Fruit fly (Drosophila melanogaster) whole organism, embryonic: ENCODE data around the gene mask.

Experiments used
- Atf3 ChIP-seq: fragments of 200-800 bp; sonication (Bioruptor generic); optimal IDR thresholded peaks from 3 replicates; lab custom pipeline; 2016; ENCODE audit warnings: missing biosample characterization, missing genetic modification characterization
- CG11456 ChIP-seq: fragments of 200-800 bp; sonication (Bioruptor generic); IDR thresholded peaks from 3 replicates; pipeline ENCODE4 v1.3.6; 2022; ENCODE audit warnings: missing biosample characterization, missing genetic modification characterization
- CG12104 ChIP-seq: fragments of 200-800 bp; sonication (Bioruptor generic); optimal IDR thresholded peaks from 3 replicates; lab custom pipeline; 2016; ENCODE audit warnings: missing biosample characterization, missing genetic modification characterization
- CG14667 ChIP-seq: fragments of 200-800 bp; sonication (Bioruptor generic); IDR thresholded peaks from 2 replicates; pipeline ENCODE4 v1.3.6; 2022; ENCODE audit warnings: missing biosample characterization, missing genetic modification characterization
- CG15073 ChIP-seq: fragments of 200-800 bp; sonication (Bioruptor generic); optimal IDR thresholded peaks from 2 replicates; lab custom pipeline; 2016; ENCODE audit warnings: missing biosample characterization, missing genetic modification characterization
- CG16813 ChIP-seq: fragments of 200-800 bp; sonication (Bioruptor generic); IDR thresholded peaks from 3 replicates; pipeline ENCODE4 v1.3.6; 2022; ENCODE audit warnings: missing biosample characterization, missing genetic modification characterization; ENCODE audit not compliant: partially characterized antibody
- CG17328 ChIP-seq: fragments of 200-800 bp; sonication (Bioruptor generic); IDR thresholded peaks from 2 replicates; pipeline ENCODE4 v1.3.6; 2022; ENCODE audit warnings: missing biosample characterization, missing genetic modification characterization
- CG2120 ChIP-seq: fragments of 200-800 bp; sonication (Bioruptor generic); optimal IDR thresholded peaks from 3 replicates; lab custom pipeline; 2016; ENCODE audit warnings: missing biosample characterization, missing genetic modification characterization
- CG42726 ChIP-seq: fragments of 200-800 bp; sonication (Bioruptor generic); IDR thresholded peaks from 2 replicates; pipeline ENCODE4 v1.3.6; 2022; ENCODE audit warnings: missing biosample characterization, missing genetic modification characterization; ENCODE audit not compliant: partially characterized antibody
- CG4617 ChIP-seq: fragments of 200-800 bp; sonication (Bioruptor generic); optimal IDR thresholded peaks from 3 replicates; lab custom pipeline; 2016; ENCODE audit warnings: missing biosample characterization, missing genetic modification characterization, borderline replicate concordance
- CG6654 ChIP-seq: fragments of 200-800 bp; sonication (Bioruptor generic); optimal IDR thresholded peaks from 2 replicates; lab custom pipeline; 2017; ENCODE audit warnings: missing biosample characterization, mild to moderate bottlenecking, missing genetic modification characterization
- CG6683 ChIP-seq: fragments of 200-800 bp; sonication (Bioruptor generic); optimal IDR thresholded peaks from 2 replicates; lab custom pipeline; 2017; ENCODE audit warnings: missing biosample characterization, mild to moderate bottlenecking, missing genetic modification characterization, missing genetic modification reagents
- CG6765 ChIP-seq: fragments of 200-800 bp; sonication (Bioruptor generic); optimal IDR thresholded peaks from 3 replicates; lab custom pipeline; 2017; ENCODE audit warnings: missing biosample characterization, mild to moderate bottlenecking, missing genetic modification characterization
- CG6791 ChIP-seq: fragments of 200-800 bp; sonication (Bioruptor generic); IDR thresholded peaks from 3 replicates; pipeline ENCODE4 v1.3.6; 2022; ENCODE audit warnings: missing biosample characterization, missing genetic modification characterization; ENCODE audit not compliant: partially characterized antibody
- CG8281 ChIP-seq: fragments of 200-800 bp; sonication (Bioruptor generic); optimal IDR thresholded peaks from 2 replicates; lab custom pipeline; 2018; ENCODE audit warnings: missing biosample characterization, mild to moderate bottlenecking, missing genetic modification characterization, moderate library complexity
- CG8924 ChIP-seq: fragments of 200-800 bp; optimal IDR thresholded peaks from 3 replicates; lab custom pipeline; 2019; ENCODE audit warnings: missing biosample characterization, mild to moderate bottlenecking, missing genetic modification characterization, moderate library complexity
- CG8944 ChIP-seq: fragments of 200-800 bp; sonication (Bioruptor generic); optimal IDR thresholded peaks from 3 replicates; lab custom pipeline; 2016; ENCODE audit warnings: missing biosample characterization, missing genetic modification characterization
- CG9876 ChIP-seq: fragments of 200-800 bp; sonication (Bioruptor generic); optimal IDR thresholded peaks from 2 replicates; lab custom pipeline; 2016; ENCODE audit warnings: missing biosample characterization, missing genetic modification characterization
- CoRest ChIP-seq: fragments of 200-800 bp; sonication (Bioruptor generic); optimal IDR thresholded peaks from 3 replicates; lab custom pipeline; 2018; ENCODE audit warnings: missing biosample characterization, mild to moderate bottlenecking, missing genetic modification characterization, moderate library complexity
- D19B ChIP-seq: fragments of 200-800 bp; sonication (Bioruptor generic); optimal IDR thresholded peaks from 2 replicates; lab custom pipeline; 2017; ENCODE audit warnings: missing biosample characterization, mild to moderate bottlenecking, missing genetic modification characterization
- E2f2 ChIP-seq: fragments of 200-800 bp; sonication (Bioruptor generic); IDR thresholded peaks from 2 replicates; pipeline ENCODE4 v1.3.6; 2022; ENCODE audit warnings: missing biosample characterization, missing genetic modification characterization
- Elba2 ChIP-seq: fragments of 200-800 bp; sonication (Bioruptor generic); optimal IDR thresholded peaks from 3 replicates; lab custom pipeline; 2016; ENCODE audit warnings: missing biosample characterization, missing genetic modification characterization
- Hr51 ChIP-seq, 2 experiments: fragments of 200-800 bp; sonication (Bioruptor generic); optimal IDR thresholded peaks; 2 replicates in 1 of 2; 3 replicates in 1 of 2; lab custom pipeline; 2016 to 2018; ENCODE audit warnings: missing biosample characterization in 2 of 2, missing genetic modification characterization in 2 of 2, mild to moderate bottlenecking in 1 of 2, moderate library complexity in 1 of 2
- Lim3 ChIP-seq: fragments of 200-800 bp; sonication (Bioruptor generic); IDR thresholded peaks from 2 replicates; pipeline ENCODE4 v1.3.6; 2022; ENCODE audit warnings: missing biosample characterization, missing genetic modification characterization
- Myb ChIP-seq: fragments of 200-800 bp; sonication (Bioruptor generic); optimal IDR thresholded peaks from 2 replicates; lab custom pipeline; 2016; ENCODE audit warnings: missing biosample characterization, missing genetic modification characterization
- Ravus ChIP-seq: fragments of 200-800 bp; sonication (Bioruptor generic); IDR thresholded peaks from 2 replicates; pipeline ENCODE4 v1.3.6; 2022; ENCODE audit warnings: missing biosample characterization, missing genetic modification characterization
- Rx ChIP-seq: fragments of 200-800 bp; sonication (Bioruptor generic); IDR thresholded peaks from 2 replicates; pipeline ENCODE4 v1.3.6; 2022; ENCODE audit warnings: missing biosample characterization, missing genetic modification characterization
- Scr ChIP-seq: fragments of 200-800 bp; sonication (Bioruptor generic); IDR thresholded peaks from 2 replicates; pipeline ENCODE4 v1.3.6; 2022; ENCODE audit warnings: missing biosample characterization, missing genetic modification characterization; ENCODE audit not compliant: partially characterized antibody
- Sox100B ChIP-seq: fragments of 200-800 bp; sonication (Bioruptor generic); optimal IDR thresholded peaks from 3 replicates; lab custom pipeline; 2018; ENCODE audit warnings: missing biosample characterization, mild to moderate bottlenecking, missing genetic modification characterization
- Stat92E ChIP-seq, 3 experiments: fragments of >200 bp in 2 of 3; fragments of 200-800 bp in 1 of 3; sonication (Bioruptor generic) in 1 of 3; optimal IDR thresholded peaks; 2 replicates each; lab custom pipeline; 2017 to 2019; ENCODE audit warnings: missing biosample characterization in 3 of 3, missing genetic modification characterization in 3 of 3, mild to moderate bottlenecking in 1 of 3, moderate library complexity in 1 of 3
- ap ChIP-seq: fragments of 200-800 bp; sonication (Bioruptor generic); IDR thresholded peaks from 2 replicates; pipeline ENCODE4 v1.3.6; 2022; ENCODE audit warnings: missing biosample characterization, missing genetic modification characterization
- bab2 ChIP-seq: fragments of 200-800 bp; sonication (Bioruptor generic); optimal IDR thresholded peaks from 2 replicates; lab custom pipeline; 2016; ENCODE audit warnings: missing biosample characterization, missing genetic modification characterization
- bcd ChIP-seq: fragments of 200-800 bp; sonication (Bioruptor generic); optimal IDR thresholded peaks from 2 replicates; lab custom pipeline; 2017; ENCODE audit warnings: missing biosample characterization, mild to moderate bottlenecking, missing genetic modification characterization
- cad ChIP-seq: fragments of >200 bp; optimal IDR thresholded peaks from 2 replicates; lab custom pipeline; 2017; ENCODE audit warnings: missing biosample characterization, missing genetic modification characterization
- chn ChIP-seq: fragments of 200-800 bp; sonication (Bioruptor generic); optimal IDR thresholded peaks from 2 replicates; lab custom pipeline; 2016; ENCODE audit warnings: missing biosample characterization, missing genetic modification characterization
- ci ChIP-seq: fragments of 200-800 bp; sonication (Bioruptor generic); IDR thresholded peaks from 3 replicates; pipeline ENCODE4 v1.3.6; 2022; ENCODE audit warnings: missing biosample characterization, missing genetic modification characterization
- crc ChIP-seq: fragments of 200-800 bp; sonication (Bioruptor generic); optimal IDR thresholded peaks from 2 replicates; lab custom pipeline; 2016; ENCODE audit warnings: missing biosample characterization, missing genetic modification characterization
- crp ChIP-seq, 2 experiments: fragments of 200-800 bp; sonication (Bioruptor generic); optimal IDR thresholded peaks; 2 replicates in 1 of 2; 3 replicates in 1 of 2; lab custom pipeline; 2017; ENCODE audit warnings: missing biosample characterization in 2 of 2, missing genetic modification characterization in 2 of 2, mild to moderate bottlenecking in 1 of 2, moderate library complexity in 1 of 2
- dimm ChIP-seq: fragments of 200-800 bp; sonication (Bioruptor generic); IDR thresholded peaks from 2 replicates; pipeline ENCODE4 v1.3.6; 2022; ENCODE audit warnings: missing biosample characterization, missing genetic modification characterization
- en ChIP-seq: fragments of 200-800 bp; sonication (Bioruptor generic); optimal IDR thresholded peaks from 2 replicates; lab custom pipeline; 2016; ENCODE audit warnings: missing biosample characterization, missing genetic modification characterization
- gce ChIP-seq: fragments of 200-800 bp; sonication (Bioruptor generic); IDR thresholded peaks from 3 replicates; pipeline ENCODE4 v1.3.6; 2022; ENCODE audit warnings: missing biosample characterization, missing genetic modification characterization
- lilli ChIP-seq: fragments of 200-800 bp; sonication (Bioruptor generic); optimal IDR thresholded peaks from 3 replicates; lab custom pipeline; 2016; ENCODE audit warnings: missing biosample characterization, missing genetic modification characterization
- mirr ChIP-seq: fragments of 200-800 bp; sonication (Bioruptor generic); optimal IDR thresholded peaks from 3 replicates; lab custom pipeline; 2018; ENCODE audit warnings: missing biosample characterization, mild to moderate bottlenecking, missing genetic modification characterization
- onecut ChIP-seq: fragments of 200-800 bp; sonication (Bioruptor generic); IDR thresholded peaks from 2 replicates; pipeline ENCODE4 v1.3.6; 2022; ENCODE audit warnings: missing biosample characterization, missing genetic modification characterization
- pfk ChIP-seq: fragments of 200-800 bp; sonication (Bioruptor generic); optimal IDR thresholded peaks from 2 replicates; lab custom pipeline; 2018; ENCODE audit warnings: missing biosample characterization, mild to moderate bottlenecking, missing genetic modification characterization, moderate library complexity
- pita ChIP-seq: fragments of 200-800 bp; sonication (Bioruptor generic); optimal IDR thresholded peaks from 2 replicates; lab custom pipeline; 2017; ENCODE audit warnings: missing biosample characterization, mild to moderate bottlenecking, missing genetic modification characterization
- repo ChIP-seq: fragments of 200-800 bp; sonication (Bioruptor generic); optimal IDR thresholded peaks from 2 replicates; lab custom pipeline; 2016; ENCODE audit warnings: missing biosample characterization, missing genetic modification characterization
- unpg ChIP-seq: fragments of 200-800 bp; sonication (Bioruptor generic); optimal IDR thresholded peaks from 3 replicates; lab custom pipeline; 2018; ENCODE audit warnings: missing biosample characterization, mild to moderate bottlenecking, missing genetic modification characterization, moderate library complexity
- wek ChIP-seq: fragments of 200-800 bp; sonication (Bioruptor generic); optimal IDR thresholded peaks from 3 replicates; lab custom pipeline; 2018; ENCODE audit warnings: missing biosample characterization, mild to moderate bottlenecking, missing genetic modification characterization, moderate library complexity

mask gene

DNA sequence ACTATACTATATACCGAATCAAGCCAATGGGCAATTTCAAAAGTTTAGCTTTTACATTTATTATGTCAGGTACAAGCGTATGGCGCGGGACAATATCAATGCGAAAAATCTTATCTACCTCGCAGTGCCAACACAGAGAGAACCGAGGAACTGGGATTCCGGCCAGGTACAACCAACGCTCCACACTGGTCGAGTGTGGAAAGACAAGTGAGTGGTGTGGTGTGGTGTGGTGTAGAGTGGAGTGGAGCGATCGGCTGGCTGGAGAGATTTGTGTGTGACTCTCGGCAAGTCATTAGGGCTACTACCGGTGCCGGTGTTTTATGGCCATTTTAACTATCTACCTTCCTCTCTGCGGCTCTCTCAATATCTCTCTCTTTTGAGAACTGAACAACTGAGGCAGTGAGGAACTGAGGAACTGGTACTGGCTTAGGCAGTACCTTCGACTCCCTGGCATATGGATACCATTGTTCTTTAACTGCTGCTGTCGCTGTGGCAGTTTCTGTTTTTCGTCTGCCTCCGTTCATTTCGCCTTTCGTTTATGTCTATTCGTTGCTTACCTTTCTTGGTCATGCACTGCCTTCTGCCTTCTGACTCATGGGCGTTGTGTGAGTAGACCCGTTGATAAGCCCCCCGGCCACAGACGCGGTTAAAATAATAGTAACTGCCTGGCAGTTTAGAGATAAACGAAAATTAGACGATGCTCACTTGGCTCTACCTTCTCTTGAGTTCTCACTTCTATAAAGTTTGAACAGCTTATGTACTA, 29.1 kb downstream of the mask start (continued):
- TF ChIP-seq Hr51 (GFP tag; optimal IDR thresholded peaks at IDR 0.05; lab: Kevin White, UChicago) (peak; percentile 84), pfk (peak; percentile 37), crc (GFP tag; lab: Kevin White, UChicago) (peak; percentile 85), Rx (GFP tag; lab: Robert Waterston, UW) (peak; percentile 84), CG6791 (GFP tag; lab: Robert Waterston, UW) (no peak), Scr (GFP tag; lab: Robert Waterston, UW) (no peak), cad (GFP tag; lab: Kevin White, UChicago) (peak; percentile 91), en (GFP tag; lab: Kevin White, UChicago) (peak; percentile 57), lilli (GFP tag; lab: Kevin White, UChicago) (peak; percentile 95), Lim3 (GFP tag; lab: Robert Waterston, UW) (peak; percentile 37; the same call in 1 of the 2 replicates), CG8281 (tag; lab: Kevin White, UChicago) (peak; percentile 99), Ravus (peak; percentile 68), bab2 (peak; percentile 87), CG8924 (tag; lab: Kevin White, UChicago) (peak; percentile 93), CG8944 (GFP tag; lab: Kevin White, UChicago) (peak; percentile 82), dimm (GFP tag; lab: Robert Waterston, UW) (peak; percentile 74), Myb (GFP tag; lab: Kevin White, UChicago) (peak; percentile 77), pita (GFP tag; lab: Kevin White, UChicago) (no peak), Stat92E (GFP tag; optimal IDR thresholded peaks at IDR 0.05; lab: Kevin White, UChicago) (no peak), CG9876 (GFP tag; lab: Kevin White, UChicago) (peak; percentile 85), repo (peak; percentile 82), CG42726 (no peak), CG6765 (GFP tag; lab: Kevin White, UChicago) (peak; percentile 71), wek (GFP tag; lab: Kevin White, UChicago) (peak; percentile 67), CG12104 (GFP tag; lab: Kevin White, UChicago) (peak; percentile 86), bcd (peak; percentile 91), Sox100B (GFP tag; lab: Kevin White, UChicago) (peak; percentile 82), crp (GFP tag; optimal IDR thresholded peaks at IDR 0.05; lab: Kevin White, UChicago) (no peak), CG6654 (GFP tag; lab: Kevin White, UChicago) (peak; percentile 80), CG15073 (peak; percentile 84), unpg (GFP tag; lab: Kevin White, UChicago) (peak; percentile 91), chn (GFP tag; lab: Kevin White, UChicago) (peak; percentile 87), ap (GFP tag; lab: Robert Waterston, UW) (peak; percentile 70), gce (GFP tag; lab: Robert Waterston, UW) (peak; percentile 85), ci (GFP tag; lab: Robert Waterston, UW) (peak; percentile 94), E2f2 (GFP tag; lab: Robert Waterston, UW) (peak; percentile 62), CoRest (tag; lab: Kevin White, UChicago) (peak; percentile 89), CG14667 (peak; percentile 78), onecut (GFP tag; lab: Robert Waterston, UW) (peak; percentile 81), CG4617 (GFP tag; lab: Kevin White, UChicago) (peak; percentile 58), Atf3 (GFP tag; lab: Kevin White, UChicago) (peak; percentile 86), mirr (GFP tag; lab: Kevin White, UChicago) (peak; percentile 22), CG11456 (GFP tag; lab: Robert Waterston, UW) (peak; percentile 91), CG6683 (GFP tag; lab: Kevin White, UChicago) (peak; percentile 77), CG16813 (no peak), CG17328 (GFP tag; lab: Robert Waterston, UW) (peak; percentile 92), CG2120 (peak; percentile 96), D19B (GFP tag; lab: Kevin White, UChicago) (peak; percentile 76), Elba2 (GFP tag; lab: Kevin White, UChicago) (no peak)
